Worm (Caenorhabditis elegans) whole organism, mixed stage, embryonic: Measurements from ENCODE around the gene T10C6.10.

Experiments
- cnd-1 ChIP-seq: fragments of 200-800 bp; sonication (Bioruptor generic); optimal IDR thresholded peaks from 2 replicates; lab custom pipeline; 2018; ENCODE audit warnings: mild to moderate bottlenecking, missing genetic modification characterization, missing compliant biosample characterization
- elt-3 ChIP-seq: fragments of 150-350 bp; optimal IDR thresholded peaks from 2 replicates; lab custom pipeline; 2014; ENCODE audit warnings: missing biosample characterization, missing genetic modification characterization
- nhr-237 ChIP-seq: fragments of 150-350 bp; optimal IDR thresholded peaks from 2 replicates; lab custom pipeline; 2014; ENCODE audit warnings: missing biosample characterization, missing genetic modification characterization
- sem-2 ChIP-seq: fragments of 200-800 bp; sonication (Bioruptor generic); optimal IDR thresholded peaks from 2 replicates; lab custom pipeline; 2018; ENCODE audit warnings: mild to moderate bottlenecking, missing genetic modification characterization, missing compliant biosample characterization
- snpc-4 ChIP-seq: fragments of 150-350 bp; optimal IDR thresholded peaks from 2 replicates; lab custom pipeline; 2014; ENCODE audit warnings: missing biosample characterization, missing genetic modification characterization
- ztf-11 ChIP-seq: fragments of 150-350 bp; optimal IDR thresholded peaks from 2 replicates; lab custom pipeline; 2014; ENCODE audit warnings: missing biosample characterization, missing genetic modification characterization

DNA sequence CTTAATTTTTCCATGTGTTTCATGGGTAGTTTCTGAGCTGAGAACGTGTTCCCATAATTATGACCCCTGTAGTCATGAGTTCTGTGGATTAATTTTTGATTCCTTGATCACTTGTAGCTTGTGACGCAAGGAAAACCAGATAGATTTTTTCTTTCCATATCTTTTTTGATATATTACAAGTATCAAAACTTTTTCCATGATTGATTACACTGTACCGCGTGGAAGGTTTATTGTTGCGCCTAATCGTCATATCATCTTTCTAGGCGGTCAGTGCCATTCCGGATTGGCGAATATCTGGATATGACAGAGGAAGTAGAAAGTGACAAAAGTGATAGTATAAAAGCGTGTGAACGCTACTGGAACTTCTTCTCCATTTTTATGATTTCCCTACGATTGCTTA, 10.4 kb downstream of the T10C6.10 start, which contains the start of gene ZK285.2:
- TF ChIP-seq ztf-11 (no peak), snpc-4 (tag; lab: Kevin White, UChicago) (no peak), sem-2 (GFP tag; lab: Kevin White, UChicago) (no peak), elt-3 (tag; lab: Kevin White, UChicago) (no peak), nhr-237 (tag; lab: Kevin White, UChicago) (no peak), cnd-1 (tag; lab: Kevin White, UChicago) (no peak)
